Fruit fly (Drosophila melanogaster): Measurements from ENCODE around the gene osp.

- no peak for TF ChIP-seq CG8478 (optimal IDR thresholded peaks at IDR 0.05)
- TF ChIP-seq CTCF (optimal IDR thresholded peaks at IDR 0.05): no peak
Observed at dm6 chr2L:14623854-14624253, 65.3 kb downstream of the osp start.
